Fruit fly (Drosophila melanogaster) whole organism, prepupa: ENCODE results near the gene Dnaaf5.

ENCODE experiments used
- CG11294 ChIP-seq: fragments of 200-800 bp; sonication (Bioruptor generic); IDR thresholded peaks from 2 replicates; pipeline ENCODE4 v1.3.6; 2022; ENCODE audit warnings: missing biosample characterization, missing genetic modification characterization
- CG15336 ChIP-seq: fragments of 200-800 bp; sonication (Bioruptor generic); IDR thresholded peaks from 2 replicates; pipeline ENCODE4 v1.3.6; 2022; ENCODE audit warnings: missing biosample characterization, missing genetic modification characterization
- CG3032 ChIP-seq: fragments of 200-800 bp; optimal IDR thresholded peaks from 2 replicates; lab custom pipeline; 2019; ENCODE audit warnings: missing biosample characterization, mild to moderate bottlenecking, missing genetic modification characterization, moderate library complexity
- CG34406 ChIP-seq: fragments of 200-800 bp; sonication (Bioruptor generic); optimal IDR thresholded peaks from 3 replicates; lab custom pipeline; 2016; ENCODE audit warnings: missing biosample characterization, missing genetic modification characterization
- Eip78C ChIP-seq: fragments of 200-800 bp; sonication (Bioruptor generic); peaks from one replicate; lab custom pipeline; 2016; ENCODE audit warnings: missing biosample characterization, missing genetic modification characterization
- eg ChIP-seq: fragments of 200-800 bp; sonication (Bioruptor generic); IDR thresholded peaks from 3 replicates; pipeline ENCODE4 v1.3.6; 2022; ENCODE audit warnings: missing biosample characterization, missing genetic modification characterization
- net ChIP-seq: fragments of 200-800 bp; sonication (Bioruptor generic); optimal IDR thresholded peaks from 3 replicates; lab custom pipeline; 2016; ENCODE audit warnings: missing biosample characterization, missing genetic modification characterization

Gene Dnaaf5

dm6 chr3R:14308801-14309217 is 52.8 kb downstream of the Dnaaf5 start, which contains the start of gene Polr2I (continued):
- TF ChIP-seq net (GFP tag; lab: Kevin White, UChicago) = no peak
- TF ChIP-seq CG11294 = no peak
- TF ChIP-seq CG15336 (GFP tag; lab: Robert Waterston, UW) = peak; percentile 10; the same call in 1 of the 2 replicates
- peak; percentile 33 for TF ChIP-seq CG34406
- TF ChIP-seq CG3032 (tag; lab: Kevin White, UChicago) = peak; percentile 56
- peak; percentile 32; the same call in 1 of the 3 replicates for TF ChIP-seq eg (GFP tag; lab: Robert Waterston, UW)
- TF ChIP-seq Eip78C (GFP tag; lab: Kevin White, UChicago) = peak; percentile 58
